Fruit fly (Drosophila melanogaster): Measurements from ENCODE around the gene Naglu.

DNA sequence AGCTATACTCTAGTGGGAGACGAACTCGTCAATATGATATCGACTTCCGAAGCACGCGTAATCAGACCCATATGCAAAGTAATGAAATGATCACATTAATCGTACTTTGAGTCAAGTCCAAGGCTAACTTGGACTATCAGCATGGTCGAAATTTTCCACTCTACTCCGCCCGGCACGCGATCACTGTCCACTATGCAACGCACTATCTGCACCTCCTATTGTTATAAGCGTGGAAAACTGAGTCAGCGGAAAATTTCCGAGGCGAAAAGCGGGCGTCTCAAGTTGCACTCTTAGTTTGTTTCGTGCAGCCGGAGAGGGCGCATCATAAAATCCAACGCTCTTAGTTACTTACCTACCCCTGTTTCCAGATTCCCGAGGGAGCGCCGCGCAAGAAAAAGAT is 25.8 kb downstream of the Naglu start:
- TF ChIP-seq dl (GFP tag; optimal IDR thresholded peaks at IDR 0.05; ENCODE audit: insufficient read depth in 1 of 2, partially characterized antibody in 2 of 2) = no peak
- no peak for TF ChIP-seq OdsH (GFP tag; optimal IDR thresholded peaks at IDR 0.05)
- no peak for TF ChIP-seq Hr78 (GFP tag; optimal IDR thresholded peaks at IDR 0.05)
- no peak for TF ChIP-seq Vsx2 (GFP tag; optimal IDR thresholded peaks at IDR 0.05; ENCODE audit: partially characterized antibody)
